Fruit fly (Drosophila melanogaster) whole organism, embryonic: ENCODE data around the gene Dtg.

ENCODE experiments used
- Bgb ChIP-seq: fragments of 200-800 bp; sonication (Bioruptor generic); IDR thresholded peaks from 2 replicates; pipeline ENCODE4 v1.3.6; 2022; ENCODE audit warnings: missing biosample characterization, missing genetic modification characterization; ENCODE audit not compliant: partially characterized antibody
- Blimp-1 ChIP-seq: fragments of 200-800 bp; sonication (Bioruptor generic); optimal IDR thresholded peaks from 3 replicates; lab custom pipeline; 2018; ENCODE audit warnings: missing biosample characterization, missing genetic modification characterization, mild to moderate bottlenecking, moderate library complexity, missing genetic modification reagents
- CG10209 ChIP-seq: fragments of 200-800 bp; sonication (Bioruptor generic); optimal IDR thresholded peaks from 3 replicates; lab custom pipeline; 2017; ENCODE audit warnings: missing biosample characterization, mild to moderate bottlenecking, missing genetic modification characterization, missing genetic modification reagents
- CG10543 ChIP-seq: fragments of 200-800 bp; sonication (Bioruptor generic); optimal IDR thresholded peaks from 3 replicates; lab custom pipeline; 2017; ENCODE audit warnings: missing biosample characterization, mild to moderate bottlenecking, missing genetic modification characterization, moderate library complexity
- CG10959 ChIP-seq: fragments of 200-800 bp; sonication (Bioruptor generic); IDR thresholded peaks from 2 replicates; pipeline ENCODE4 v1.3.6; 2022; ENCODE audit warnings: missing biosample characterization, missing genetic modification characterization
- CG11085 ChIP-seq: fragments of 200-800 bp; sonication (Bioruptor generic); IDR thresholded peaks from 2 replicates; pipeline ENCODE4 v1.3.6; 2022; ENCODE audit warnings: missing biosample characterization, missing genetic modification characterization
- CG11560 ChIP-seq: fragments of 200-800 bp; sonication (Bioruptor generic); IDR thresholded peaks from 3 replicates; pipeline ENCODE4 v1.3.6; 2022; ENCODE audit warnings: missing biosample characterization, missing genetic modification characterization
- CG13287 ChIP-seq: fragments of 200-800 bp; sonication (Bioruptor generic); IDR thresholded peaks from 2 replicates; pipeline ENCODE4 v1.3.6; 2022; ENCODE audit warnings: missing biosample characterization, missing genetic modification characterization; ENCODE audit not compliant: partially characterized antibody
- CG13424 ChIP-seq: fragments of 200-800 bp; sonication (Bioruptor generic); optimal IDR thresholded peaks from 2 replicates; lab custom pipeline; 2019; ENCODE audit warnings: missing biosample characterization, mild to moderate bottlenecking, missing genetic modification characterization, moderate library complexity
- CG13894 ChIP-seq: fragments of 200-800 bp; sonication (Bioruptor generic); optimal IDR thresholded peaks from 3 replicates; lab custom pipeline; 2018; ENCODE audit warnings: missing biosample characterization, mild to moderate bottlenecking, missing genetic modification characterization, moderate library complexity
- CG14965 ChIP-seq: fragments of 200-800 bp; sonication (Bioruptor generic); optimal IDR thresholded peaks from 2 replicates; lab custom pipeline; 2016; ENCODE audit warnings: missing biosample characterization, missing genetic modification characterization, borderline replicate concordance
- CG15514 ChIP-seq: fragments of 200-800 bp; sonication (Bioruptor generic); optimal IDR thresholded peaks from 3 replicates; lab custom pipeline; 2017; ENCODE audit warnings: missing biosample characterization, missing genetic modification characterization, mild to moderate bottlenecking, moderate library complexity, missing genetic modification reagents
- CG15601 ChIP-seq: fragments of 200-800 bp; sonication (Bioruptor generic); optimal IDR thresholded peaks from 3 replicates; lab custom pipeline; 2019; ENCODE audit warnings: missing biosample characterization, mild to moderate bottlenecking, missing genetic modification characterization, moderate library complexity
- CG1647 ChIP-seq: fragments of 200-800 bp; sonication (Bioruptor generic); optimal IDR thresholded peaks from 3 replicates; lab custom pipeline; 2016; ENCODE audit warnings: missing biosample characterization, missing genetic modification characterization
- CG17359 ChIP-seq: fragments of 200-800 bp; sonication (Bioruptor generic); optimal IDR thresholded peaks from 3 replicates; lab custom pipeline; 2018; ENCODE audit warnings: missing biosample characterization, mild to moderate bottlenecking, missing genetic modification characterization, moderate library complexity
- CG17612 ChIP-seq: fragments of 200-800 bp; sonication (Bioruptor generic); IDR thresholded peaks from 2 replicates; pipeline ENCODE4 v1.3.6; 2022; ENCODE audit warnings: missing biosample characterization, missing genetic modification characterization
- CG2199 ChIP-seq: fragments of 200-800 bp; sonication (Bioruptor generic); IDR thresholded peaks from 3 replicates; pipeline ENCODE4 v1.3.6; 2022; ENCODE audit warnings: missing biosample characterization, missing genetic modification characterization
- CG2678 ChIP-seq: fragments of 200-800 bp; sonication (Bioruptor generic); optimal IDR thresholded peaks from 3 replicates; lab custom pipeline; 2019; ENCODE audit warnings: missing biosample characterization, mild to moderate bottlenecking, missing genetic modification characterization, moderate library complexity
- CG3995 ChIP-seq: fragments of 200-800 bp; sonication (Bioruptor generic); optimal IDR thresholded peaks from 3 replicates; lab custom pipeline; 2016; ENCODE audit warnings: missing biosample characterization, missing genetic modification characterization
- CG5180 ChIP-seq: fragments of 200-800 bp; sonication (Bioruptor generic); optimal IDR thresholded peaks from 3 replicates; lab custom pipeline; 2017; ENCODE audit warnings: missing biosample characterization, missing genetic modification characterization, mild to moderate bottlenecking, moderate library complexity, missing genetic modification reagents
- CG7372 ChIP-seq: fragments of 200-800 bp; sonication (Bioruptor generic); IDR thresholded peaks from 2 replicates; pipeline ENCODE4 v1.3.6; 2022; ENCODE audit warnings: missing biosample characterization, missing genetic modification characterization
- CG8478 ChIP-seq: fragments of >200 bp; optimal IDR thresholded peaks from 2 replicates; lab custom pipeline; 2018
- CG9437 ChIP-seq: fragments of 200-800 bp; sonication (Bioruptor generic); optimal IDR thresholded peaks from 2 replicates; lab custom pipeline; 2018; ENCODE audit warnings: missing biosample characterization, mild to moderate bottlenecking, missing genetic modification characterization
- CG9609 ChIP-seq: fragments of 200-800 bp; sonication (Bioruptor generic); optimal IDR thresholded peaks from 3 replicates; lab custom pipeline; 2016; ENCODE audit warnings: missing biosample characterization, missing genetic modification characterization
- CG9932 ChIP-seq: fragments of 200-800 bp; sonication (Bioruptor generic); IDR thresholded peaks from 2 replicates; pipeline ENCODE4 v1.3.6; 2022; ENCODE audit warnings: missing biosample characterization, missing genetic modification characterization
- CoRest ChIP-seq: fragments of 200-800 bp; sonication (Bioruptor generic); optimal IDR thresholded peaks from 3 replicates; lab custom pipeline; 2018; ENCODE audit warnings: missing biosample characterization, mild to moderate bottlenecking, missing genetic modification characterization, moderate library complexity
- Dfd ChIP-seq, 2 experiments: fragments of >200 bp; optimal IDR thresholded peaks; 2 replicates each; lab custom pipeline; 2017; ENCODE audit warnings: missing biosample characterization in 2 of 2, missing genetic modification characterization in 2 of 2
- Drgx ChIP-seq: fragments of 200-800 bp; sonication (Bioruptor generic); IDR thresholded peaks from 2 replicates; pipeline ENCODE4 v1.3.6; 2022; ENCODE audit warnings: missing biosample characterization, missing genetic modification characterization
- Hand ChIP-seq: fragments of 200-800 bp; sonication (Bioruptor generic); optimal IDR thresholded peaks from 2 replicates; lab custom pipeline; 2017; ENCODE audit warnings: mild to moderate bottlenecking, missing biosample characterization, missing genetic modification reagents, missing genetic modification characterization
- HmgZ ChIP-seq: fragments of 200-800 bp; sonication (Bioruptor generic); optimal IDR thresholded peaks from 2 replicates; lab custom pipeline; 2018; ENCODE audit warnings: missing biosample characterization, mild to moderate bottlenecking, missing genetic modification characterization
- Hsf ChIP-seq: fragments of 200-800 bp; sonication (Bioruptor generic); optimal IDR thresholded peaks from 3 replicates; lab custom pipeline; 2016; ENCODE audit warnings: missing biosample characterization, missing genetic modification characterization
- Lhr ChIP-seq: fragments of 200-800 bp; sonication (Bioruptor generic); optimal IDR thresholded peaks from 3 replicates; lab custom pipeline; 2017; ENCODE audit warnings: mild to moderate bottlenecking, missing biosample characterization, missing genetic modification reagents, missing genetic modification characterization
- Med ChIP-seq: fragments of 200-800 bp; sonication (Bioruptor generic); peaks from one replicate; lab custom pipeline; 2016; ENCODE audit warnings: missing biosample characterization, missing genetic modification characterization, mild to moderate bottlenecking, inconsistent platforms, moderate library complexity
- Ravus ChIP-seq: fragments of 200-800 bp; sonication (Bioruptor generic); IDR thresholded peaks from 2 replicates; pipeline ENCODE4 v1.3.6; 2022; ENCODE audit warnings: missing biosample characterization, missing genetic modification characterization
- ci ChIP-seq: fragments of 200-800 bp; sonication (Bioruptor generic); IDR thresholded peaks from 3 replicates; pipeline ENCODE4 v1.3.6; 2022; ENCODE audit warnings: missing biosample characterization, missing genetic modification characterization
- dm ChIP-seq: fragments of 200-800 bp; sonication (Bioruptor generic); optimal IDR thresholded peaks from 3 replicates; lab custom pipeline; 2016; ENCODE audit warnings: missing biosample characterization, missing genetic modification characterization
- gce ChIP-seq: fragments of 200-800 bp; sonication (Bioruptor generic); IDR thresholded peaks from 3 replicates; pipeline ENCODE4 v1.3.6; 2022; ENCODE audit warnings: missing biosample characterization, missing genetic modification characterization
- gro ChIP-seq: fragments of 200-800 bp; sonication (Bioruptor generic); optimal IDR thresholded peaks from 2 replicates; lab custom pipeline; 2016; ENCODE audit warnings: missing biosample characterization, missing genetic modification characterization
- gsb-n ChIP-seq: fragments of 200-800 bp; sonication (Bioruptor generic); optimal IDR thresholded peaks from 3 replicates; lab custom pipeline; 2018; ENCODE audit warnings: missing biosample characterization, mild to moderate bottlenecking, missing genetic modification characterization
- insv ChIP-seq, 2 experiments: fragments of 200-800 bp; sonication (Bioruptor generic); optimal IDR thresholded peaks; 3 replicates each; lab custom pipeline; 2016 to 2018; ENCODE audit warnings: missing biosample characterization in 2 of 2, missing genetic modification characterization in 2 of 2
- lola ChIP-seq, 3 experiments: fragments of >200 bp in 2 of 3; fragments of 200-800 bp in 1 of 3; sonication (Bioruptor generic) in 1 of 3; optimal IDR thresholded peaks; 2 replicates each; lab custom pipeline; 2017 to 2019; ENCODE audit warnings: missing biosample characterization in 3 of 3, missing genetic modification characterization in 3 of 3, mild to moderate bottlenecking in 1 of 3, moderate library complexity in 1 of 3
- lov ChIP-seq, 2 experiments: fragments of 200-800 bp in 1 of 2; fragments of >200 bp in 1 of 2; sonication (Bioruptor generic) in 1 of 2; IDR thresholded peaks in 1 of 2; optimal IDR thresholded peaks in 1 of 2; 2 replicates in 1 of 2; 3 replicates in 1 of 2; pipeline versions ENCODE4 v1.3.6 to Lab custom; 2017 to 2022; ENCODE audit warnings: missing biosample characterization in 1 of 2, missing genetic modification characterization in 1 of 2
- pfk ChIP-seq: fragments of 200-800 bp; sonication (Bioruptor generic); optimal IDR thresholded peaks from 2 replicates; lab custom pipeline; 2018; ENCODE audit warnings: missing biosample characterization, mild to moderate bottlenecking, missing genetic modification characterization, moderate library complexity
- scrt ChIP-seq: fragments of 200-800 bp; sonication (Bioruptor generic); optimal IDR thresholded peaks from 2 replicates; lab custom pipeline; 2018; ENCODE audit warnings: missing biosample characterization, mild to moderate bottlenecking, missing genetic modification characterization, moderate library complexity
- sna ChIP-seq: fragments of 200-800 bp; sonication (Bioruptor generic); IDR thresholded peaks from 2 replicates; pipeline ENCODE4 v1.3.6; 2022; ENCODE audit warnings: missing biosample characterization, missing genetic modification characterization; ENCODE audit not compliant: partially characterized antibody
- stc ChIP-seq: fragments of 200-800 bp; sonication (Bioruptor generic); IDR thresholded peaks from 2 replicates; pipeline ENCODE4 v1.3.6; 2022; ENCODE audit warnings: missing biosample characterization, missing genetic modification characterization
- toy ChIP-seq: fragments of 200-800 bp; sonication (Bioruptor generic); IDR thresholded peaks from 2 replicates; pipeline ENCODE4 v1.3.6; 2022; ENCODE audit warnings: missing biosample characterization, missing genetic modification characterization

Gene Dtg

DNA sequence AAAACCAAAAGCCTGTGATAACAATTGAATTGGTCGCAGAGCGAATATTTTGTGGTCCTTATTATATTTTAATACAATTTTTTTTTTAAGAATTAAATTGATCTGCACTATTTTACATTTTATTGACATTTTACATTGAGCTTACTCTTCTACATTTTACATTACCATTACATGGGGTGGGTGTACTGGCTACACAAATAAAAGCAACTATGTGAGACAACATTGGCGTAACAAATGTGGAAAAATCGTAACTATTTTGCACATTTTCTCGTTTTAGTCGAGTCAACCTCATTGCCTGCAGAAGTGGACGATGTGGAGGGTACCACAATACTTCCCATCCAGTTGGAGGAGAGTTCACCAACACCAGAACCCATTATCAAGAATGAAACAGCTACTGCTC lies 2.7 kb downstream of the Dtg start (continued):
- TF ChIP-seq stc, result no peak
- TF ChIP-seq CG5180 (GFP tag; lab: Kevin White, UChicago), result no peak
- TF ChIP-seq CG9609 (GFP tag; lab: Kevin White, UChicago), result no peak
- TF ChIP-seq CG13287, result no peak
- no peak for TF ChIP-seq ci
- TF ChIP-seq CG14965 (GFP tag; lab: Kevin White, UChicago), result no peak
- TF ChIP-seq Bgb (GFP tag; lab: Robert Waterston, UW), result peak; percentile 73
- no peak for TF ChIP-seq CG8478
- peak; percentile 22 for TF ChIP-seq CG17359 (tag; lab: Kevin White, UChicago)
- TF ChIP-seq CG13894, result no peak
- TF ChIP-seq, all 482 proteins: peak for 34

- TF ChIP-seq CG1647, result no peak
- TF ChIP-seq gro (GFP tag; lab: Kevin White, UChicago), result no peak
- TF ChIP-seq HmgZ (tag; lab: Kevin White, UChicago), result no peak
- TF ChIP-seq Blimp-1 (GFP tag; lab: Kevin White, UChicago), result no peak
- no peak for TF ChIP-seq Dfd (GFP tag; optimal IDR thresholded peaks at IDR 0.05; lab: Kevin White, UChicago)
- TF ChIP-seq CG10209, result no peak
- no peak for TF ChIP-seq Hsf
- no peak for TF ChIP-seq dm
- no peak for TF ChIP-seq CG15514 (GFP tag; lab: Kevin White, UChicago)
- TF ChIP-seq CG2199 (GFP tag; lab: Robert Waterston, UW), result peak; percentile 93
- no peak for TF ChIP-seq CG15601 (tag; lab: Kevin White, UChicago)
- TF ChIP-seq CG13287, result no peak
- no peak for TF ChIP-seq sna (GFP tag; lab: Robert Waterston, UW)
- TF ChIP-seq lola (GFP tag; optimal IDR thresholded peaks at IDR 0.05; lab: Kevin White, UChicago), result peak in 1 of 3 experiments; percentile 15
- no peak for TF ChIP-seq Ravus
- TF ChIP-seq CG11085 (GFP tag; lab: Robert Waterston, UW), result no peak
- TF ChIP-seq Med (GFP tag; lab: Kevin White, UChicago), result peak; percentile 11
- TF ChIP-seq CG17612 (GFP tag; lab: Robert Waterston, UW), result no peak
- no peak for TF ChIP-seq toy (GFP tag; lab: Robert Waterston, UW)
- TF ChIP-seq Drgx (GFP tag; lab: Robert Waterston, UW), result no peak
- TF ChIP-seq CG11560, result no peak
- TF ChIP-seq pfk (GFP tag; lab: Kevin White, UChicago), result no peak
These were observed 4.9 kb downstream of the Dtg start for dm6 chr3R:12652736-12653135.

DNA sequence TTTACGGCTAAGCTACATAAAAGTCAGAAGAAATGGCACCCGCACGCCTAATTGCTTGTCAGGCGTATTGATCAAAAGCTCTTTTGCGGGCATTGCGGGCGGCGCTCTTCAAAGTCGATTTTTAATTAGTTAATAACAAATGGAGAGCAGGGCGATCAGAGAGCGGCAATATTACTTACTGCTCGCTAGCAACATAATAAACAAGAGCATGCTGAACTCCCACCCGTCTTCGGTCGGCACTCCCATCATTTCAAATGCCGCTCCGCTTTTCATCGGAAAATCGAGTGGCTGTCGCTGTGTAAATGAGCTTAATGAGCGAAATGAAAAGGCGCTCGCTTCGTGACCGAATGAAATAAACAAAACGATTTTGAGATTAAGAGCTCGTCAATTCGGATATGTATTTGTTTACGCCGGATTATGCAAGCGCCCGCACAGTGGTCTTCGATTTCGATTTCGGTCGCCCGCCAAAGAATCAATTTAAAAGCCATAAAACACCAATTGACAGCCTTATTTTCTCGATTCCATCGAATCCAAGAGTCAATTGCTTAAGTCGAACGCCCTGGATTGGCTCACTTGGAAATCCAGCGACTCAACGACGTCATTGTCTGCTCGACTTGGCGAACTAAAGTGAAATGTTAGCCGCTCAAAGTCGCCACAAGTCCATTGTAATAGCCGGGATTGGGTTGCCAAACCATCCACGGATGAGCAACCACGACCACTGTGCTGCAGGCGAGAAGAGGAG lies 5.8 kb downstream of the Dtg start:
- TF ChIP-seq gce (peak; percentile 58; the same call in 1 of the 3 replicates), gsb-n (tag; lab: Kevin White, UChicago) (peak; percentile 27), CG3995 (GFP tag; lab: Kevin White, UChicago) (peak; percentile 38), CG10959 (GFP tag; lab: Robert Waterston, UW) (peak; percentile 40; the same call in 1 of the 2 replicates), Lhr (GFP tag; lab: Kevin White, UChicago) (peak; percentile 33), CG10543 (GFP tag; lab: Kevin White, UChicago) (peak; percentile 67), insv (GFP tag; optimal IDR thresholded peaks at IDR 0.05; lab: Kevin White, UChicago) (no peak), CG9932 (GFP tag; lab: Robert Waterston, UW) (peak; percentile 76), CG2678 (tag; lab: Kevin White, UChicago) (peak; percentile 90), CG13424 (tag; lab: Kevin White, UChicago) (peak; percentile 88), CoRest (peak; percentile 91), Hand (GFP tag; lab: Kevin White, UChicago) (peak; percentile 3), scrt (GFP tag; lab: Kevin White, UChicago) (peak; percentile 53), lov (optimal IDR thresholded peaks at IDR 0.05; lab: Kevin White, UChicago) (no peak), lov (GFP tag; IDR thresholded peaks at IDR 0.05; lab: Robert Waterston, UW) (0 out of 3 replicates have a peak, but pooled peaks have one; percentile 17), CG9437 (GFP tag; lab: Kevin White, UChicago) (peak; percentile 84), Drgx (GFP tag; lab: Robert Waterston, UW) (peak; percentile 77; the same call in 1 of the 2 replicates), pfk (GFP tag; lab: Kevin White, UChicago) (no peak), CG7372 (GFP tag; lab: Robert Waterston, UW) (peak; percentile 84)
